Worm (Caenorhabditis elegans) whole organism, mixed stage, embryonic: ENCODE data around the gene kbp-2.

ENCODE experiments used
- M03D4.4 ChIP-seq: sonication (generic microtip); optimal IDR thresholded peaks from 2 replicates; lab custom pipeline; 2017; ENCODE audit warnings: mild to moderate bottlenecking, missing genetic modification characterization, missing compliant biosample characterization
- bed-3 ChIP-seq: fragments of 200-800 bp; sonication (Bioruptor generic); optimal IDR thresholded peaks from 3 replicates; lab custom pipeline; 2018; ENCODE audit warnings: mild to moderate bottlenecking, missing genetic modification characterization, moderate library complexity, missing compliant biosample characterization
- blmp-1 ChIP-seq: fragments of 150-350 bp; optimal IDR thresholded peaks from 2 replicates; lab custom pipeline; 2014; ENCODE audit warnings: missing biosample characterization, missing genetic modification characterization
- ceh-39 ChIP-seq: fragments of 150-350 bp; optimal IDR thresholded peaks from 2 replicates; lab custom pipeline; 2014; ENCODE audit warnings: missing biosample characterization, missing genetic modification characterization
- ceh-43 ChIP-seq: fragments of 200-800 bp; sonication (Bioruptor generic); optimal IDR thresholded peaks from 2 replicates; lab custom pipeline; 2018; ENCODE audit warnings: mild to moderate bottlenecking, missing genetic modification characterization, moderate library complexity, missing compliant biosample characterization
- ceh-83 ChIP-seq: fragments of 200-800 bp; sonication (Bioruptor generic); optimal IDR thresholded peaks from 2 replicates; lab custom pipeline; 2018; ENCODE audit warnings: mild to moderate bottlenecking, missing genetic modification characterization, missing compliant biosample characterization
- ces-1 ChIP-seq: fragments of 150-350 bp; optimal IDR thresholded peaks from 2 replicates; lab custom pipeline; 2014; ENCODE audit warnings: missing biosample characterization, missing genetic modification reagents, missing genetic modification characterization
- cnd-1 ChIP-seq: fragments of 200-800 bp; sonication (Bioruptor generic); optimal IDR thresholded peaks from 2 replicates; lab custom pipeline; 2018; ENCODE audit warnings: mild to moderate bottlenecking, missing genetic modification characterization, missing compliant biosample characterization
- elt-1 ChIP-seq: sonication (generic microtip); optimal IDR thresholded peaks from 2 replicates; lab custom pipeline; 2017; ENCODE audit warnings: missing genetic modification characterization, mild to moderate bottlenecking, missing compliant biosample characterization, antibody characterized with exemption, moderate library complexity, borderline replicate concordance; ENCODE audit not compliant: insufficient read depth
- elt-3 ChIP-seq: fragments of 150-350 bp; optimal IDR thresholded peaks from 2 replicates; lab custom pipeline; 2014; ENCODE audit warnings: missing biosample characterization, missing genetic modification characterization
- flh-1 ChIP-seq: fragments of 200-800 bp; sonication (Bioruptor generic); optimal IDR thresholded peaks from 2 replicates; lab custom pipeline; 2018; ENCODE audit warnings: mild to moderate bottlenecking, missing genetic modification characterization, moderate library complexity, missing compliant biosample characterization
- ham-2 ChIP-seq: fragments of 200-800 bp; sonication (Bioruptor generic); optimal IDR thresholded peaks from 2 replicates; lab custom pipeline; 2018; ENCODE audit warnings: mild to moderate bottlenecking, missing genetic modification characterization, missing compliant biosample characterization
- hlh-1 ChIP-seq: fragments of 150-350 bp; optimal IDR thresholded peaks from 2 replicates; lab custom pipeline; 2014; ENCODE audit warnings: missing biosample characterization, missing genetic modification reagents, missing genetic modification characterization
- lin-32 ChIP-seq: fragments of 200-800 bp; sonication (Bioruptor generic); optimal IDR thresholded peaks from 2 replicates; lab custom pipeline; 2018; ENCODE audit warnings: mild to moderate bottlenecking, missing genetic modification characterization, missing compliant biosample characterization
- lsy-2 ChIP-seq: fragments of 150-350 bp; optimal IDR thresholded peaks from 2 replicates; lab custom pipeline; 2014; ENCODE audit warnings: missing biosample characterization, missing genetic modification characterization
- mab-5 ChIP-seq: fragments of 150-350 bp; optimal IDR thresholded peaks from 2 replicates; lab custom pipeline; 2014; ENCODE audit warnings: missing biosample characterization, missing genetic modification characterization
- mep-1 ChIP-seq: fragments of 150-350 bp; optimal IDR thresholded peaks from 2 replicates; lab custom pipeline; 2017; ENCODE audit warnings: missing biosample characterization, missing genetic modification reagents, missing genetic modification characterization, inconsistent platforms
- nhr-12 ChIP-seq: fragments of 150-350 bp; optimal IDR thresholded peaks from 2 replicates; lab custom pipeline; 2014; ENCODE audit warnings: missing biosample characterization, missing genetic modification characterization
- nhr-2 ChIP-seq: fragments of 150-350 bp; optimal IDR thresholded peaks from 2 replicates; lab custom pipeline; 2014; ENCODE audit warnings: missing biosample characterization, missing genetic modification characterization
- nhr-28 ChIP-seq: fragments of 150-350 bp; optimal IDR thresholded peaks from 2 replicates; lab custom pipeline; 2014; ENCODE audit warnings: missing biosample characterization, missing genetic modification characterization
- nhr-76 ChIP-seq: sonication (generic microtip); optimal IDR thresholded peaks from 2 replicates; lab custom pipeline; 2017; ENCODE audit warnings: missing biosample characterization, missing genetic modification characterization
- pha-4 ChIP-seq: fragments of 150-350 bp; optimal IDR thresholded peaks from 2 replicates; lab custom pipeline; 2018; ENCODE audit warnings: missing biosample characterization, missing genetic modification reagents, missing genetic modification characterization
- snpc-4 ChIP-seq: fragments of 150-350 bp; optimal IDR thresholded peaks from 2 replicates; lab custom pipeline; 2014; ENCODE audit warnings: missing biosample characterization, missing genetic modification characterization
- sptf-1 ChIP-seq: sonication (generic microtip); optimal IDR thresholded peaks from 2 replicates; lab custom pipeline; 2017; ENCODE audit warnings: mild to moderate bottlenecking, missing genetic modification characterization, moderate library complexity, missing compliant biosample characterization
- tbx-8 ChIP-seq: fragments of 200-800 bp; sonication (Bioruptor generic); optimal IDR thresholded peaks from 2 replicates; lab custom pipeline; 2018; ENCODE audit warnings: mild to moderate bottlenecking, missing genetic modification characterization, moderate library complexity, missing compliant biosample characterization
- unc-120 ChIP-seq: sonication (generic microtip); optimal IDR thresholded peaks from 2 replicates; lab custom pipeline; 2017; ENCODE audit warnings: missing genetic modification characterization, missing compliant biosample characterization; ENCODE audit not compliant: poor library complexity, severe bottlenecking
- unc-39 ChIP-seq: fragments of 150-350 bp; optimal IDR thresholded peaks from 2 replicates; lab custom pipeline; 2014; ENCODE audit warnings: missing biosample characterization, missing genetic modification characterization
- unc-62 ChIP-seq: fragments of 150-350 bp; optimal IDR thresholded peaks from 2 replicates; lab custom pipeline; 2014; ENCODE audit warnings: missing biosample characterization, missing genetic modification reagents, missing genetic modification characterization
- zip-8 ChIP-seq: fragments of 150-350 bp; optimal IDR thresholded peaks from 2 replicates; lab custom pipeline; 2014; ENCODE audit warnings: missing biosample characterization, missing genetic modification characterization
- ztf-11 ChIP-seq: fragments of 150-350 bp; optimal IDR thresholded peaks from 2 replicates; lab custom pipeline; 2014; ENCODE audit warnings: missing biosample characterization, missing genetic modification characterization

Gene kbp-2

DNA sequence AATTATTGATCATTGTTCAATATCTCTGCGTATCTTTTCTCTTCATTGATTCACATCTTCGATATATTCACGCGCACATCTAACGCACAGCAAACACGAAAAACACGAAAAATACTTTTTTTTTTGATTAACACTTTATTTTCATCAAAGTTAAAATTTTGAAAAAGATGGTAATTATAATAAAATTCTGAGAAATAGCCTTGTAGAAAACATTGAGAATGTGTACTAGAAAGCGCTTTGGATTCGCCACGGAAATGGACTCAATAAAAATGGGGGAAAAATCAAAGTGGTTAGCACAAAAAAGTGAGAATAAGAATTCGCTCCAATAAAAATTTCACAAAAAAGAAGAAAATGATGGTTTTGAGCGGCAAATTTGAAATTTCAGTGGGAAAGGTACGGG is 10.1 kb downstream of the kbp-2 start, which contains the start of gene F26F4.6:
Gene F26F4.6 (minus strand): TSS at position 101 of the 400 bp plus-strand sequence.
- TF ChIP-seq lsy-2, result no peak
- TF ChIP-seq unc-39 (tag; lab: Kevin White, UChicago), result no peak
- TF ChIP-seq ces-1 (GFP tag; lab: Kevin White, UChicago), result no peak
- TF ChIP-seq mab-5, result no peak
- no peak for TF ChIP-seq cnd-1 (tag; lab: Kevin White, UChicago)
- TF ChIP-seq, all 35 proteins: peak for 0

DNA sequence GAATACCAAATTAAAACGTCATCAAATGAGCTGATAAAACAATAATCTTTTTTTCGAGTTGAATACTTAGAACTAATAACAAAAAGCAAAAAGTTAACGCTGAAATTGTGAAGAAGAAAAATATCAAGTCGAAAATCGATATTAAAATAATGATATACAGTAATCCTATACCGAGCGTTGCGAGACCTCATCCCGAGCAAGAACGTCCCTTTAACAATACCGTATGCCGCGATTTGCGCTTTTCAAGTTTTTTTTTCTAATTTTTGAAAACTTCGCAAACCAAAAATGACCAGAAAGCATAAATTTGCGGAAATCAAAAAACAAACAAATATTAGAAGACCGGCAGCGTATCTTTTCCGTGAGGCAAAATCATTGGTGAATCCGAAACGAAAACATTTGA is 12.7 kb downstream of the kbp-2 start, which contains the start of gene F26F4.5:
Gene F26F4.5 (minus strand): TSS at position 256 of the 400 bp plus-strand sequence.
- no peak for TF ChIP-seq nhr-28 (tag; lab: Kevin White, UChicago)
- TF ChIP-seq nhr-76, result no peak
- TF ChIP-seq mab-5, result no peak
- TF ChIP-seq ztf-11 (tag; lab: Kevin White, UChicago), result no peak

- TF ChIP-seq M03D4.4 (tag; lab: Kevin White, UChicago), result no peak
- TF ChIP-seq nhr-2 (tag; lab: Kevin White, UChicago), result no peak
- no peak for TF ChIP-seq blmp-1 (tag; lab: Kevin White, UChicago)
- no peak for TF ChIP-seq elt-3
- TF ChIP-seq unc-120 (tag; lab: Kevin White, UChicago), result no peak
- no peak for TF ChIP-seq ceh-39 (tag; lab: Kevin White, UChicago)
- no peak for TF ChIP-seq snpc-4 (tag; lab: Kevin White, UChicago)
- TF ChIP-seq ceh-43, result no peak
- TF ChIP-seq hlh-1 (tag; lab: Kevin White, UChicago), result no peak
- TF ChIP-seq nhr-12, result no peak
- TF ChIP-seq flh-1, result no peak
These were observed 16.4 kb downstream of the kbp-2 start, which contains the start of gene clec-6 for ce11 chrIII:4887291-4887690. Gene clec-6, minus strand, starts transcription at chrIII:4887444.

DNA sequence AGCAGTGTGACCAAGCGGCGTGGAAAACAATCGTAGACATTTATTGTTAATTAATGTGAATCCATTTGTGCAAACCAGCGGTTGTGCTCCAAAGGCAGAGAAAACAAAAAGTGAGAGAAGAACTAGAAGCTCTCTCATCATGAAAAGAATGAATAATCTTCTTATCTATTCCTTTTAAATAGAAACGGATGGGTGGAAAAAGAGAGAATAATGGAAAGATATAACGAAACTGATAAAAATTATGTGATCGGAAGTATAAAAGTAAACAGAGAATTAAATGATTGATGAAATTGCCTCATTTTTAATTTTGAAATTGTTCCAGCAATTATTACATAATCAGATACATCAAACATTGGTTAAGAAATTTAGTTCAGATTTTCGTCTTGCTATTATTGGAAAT is 20.3 kb downstream of the kbp-2 start, which contains the start of gene clec-5:
Gene clec-5 (minus strand): TSS at position 178 of the 400 bp plus-strand sequence.
- TF ChIP-seq unc-120 (tag; lab: Kevin White, UChicago) (no peak), blmp-1 (tag; lab: Kevin White, UChicago) (no peak), mab-5 (no peak)

DNA sequence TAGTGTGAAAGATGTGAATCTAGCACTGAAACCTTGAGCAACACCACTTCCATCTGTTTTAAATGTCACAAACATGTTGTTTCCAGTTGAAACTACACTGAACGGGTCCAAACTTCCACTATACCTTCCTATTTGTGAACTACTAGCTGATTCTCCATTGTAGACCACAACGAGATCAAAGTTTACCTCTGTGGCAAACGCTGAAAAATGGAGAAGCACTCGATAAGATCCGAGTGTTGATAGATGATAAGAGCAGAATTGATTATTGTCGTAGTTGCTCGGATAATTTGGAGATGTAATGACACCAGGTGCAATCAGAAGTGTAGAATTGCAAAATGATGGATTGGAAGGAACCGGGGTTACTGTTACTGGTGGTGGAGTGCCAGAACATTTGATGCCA is 21.7 kb downstream of the kbp-2 start:
- TF ChIP-seq tbx-8 (GFP tag; lab: Kevin White, UChicago), result no peak

- TF ChIP-seq nhr-28 (tag; lab: Kevin White, UChicago) (no peak), blmp-1 (tag; lab: Kevin White, UChicago) (no peak), zip-8 (tag; lab: Kevin White, UChicago) (no peak), ham-2 (GFP tag; lab: Kevin White, UChicago) (no peak), sptf-1 (tag; lab: Kevin White, UChicago) (no peak), ceh-39 (tag; lab: Kevin White, UChicago) (no peak), unc-120 (tag; lab: Kevin White, UChicago) (no peak)
These were observed 24.2 kb downstream of the kbp-2 start, which contains the start of gene C35D10.1 for ce11 chrIII:4879445-4879844. Gene C35D10.1, plus strand, starts transcription at chrIII:4879745.

- TF ChIP-seq unc-39 (tag; lab: Kevin White, UChicago), result no peak
- TF ChIP-seq unc-62 (GFP tag; lab: Kevin White, UChicago), result no peak
- no peak for TF ChIP-seq flh-1
- TF ChIP-seq cnd-1 (tag; lab: Kevin White, UChicago), result no peak
- TF ChIP-seq M03D4.4 (tag; lab: Kevin White, UChicago), result no peak
- no peak for TF ChIP-seq tbx-8 (GFP tag; lab: Kevin White, UChicago)
- TF ChIP-seq sptf-1 (tag; lab: Kevin White, UChicago), result no peak
- no peak for TF ChIP-seq nhr-2 (tag; lab: Kevin White, UChicago)
- TF ChIP-seq ceh-83 (GFP tag; lab: Kevin White, UChicago), result no peak
- no peak for TF ChIP-seq ztf-11 (tag; lab: Kevin White, UChicago)
- no peak for TF ChIP-seq snpc-4 (tag; lab: Kevin White, UChicago)
- no peak for TF ChIP-seq elt-3
- no peak for TF ChIP-seq lin-32 (GFP tag; lab: Kevin White, UChicago)
- no peak for TF ChIP-seq nhr-28 (tag; lab: Kevin White, UChicago)
- TF ChIP-seq elt-1 (tag; lab: Kevin White, UChicago), result no peak
- TF ChIP-seq lsy-2, result peak; percentile 37
- no peak for TF ChIP-seq ceh-43
- TF ChIP-seq mep-1 (tag; lab: Kevin White, UChicago), result peak; percentile 50
- TF ChIP-seq ham-2 (GFP tag; lab: Kevin White, UChicago), result no peak
- TF ChIP-seq unc-120 (tag; lab: Kevin White, UChicago), result no peak
- no peak for TF ChIP-seq blmp-1 (tag; lab: Kevin White, UChicago)
- no peak for TF ChIP-seq ces-1 (GFP tag; lab: Kevin White, UChicago)
- no peak for TF ChIP-seq bed-3 (GFP tag; lab: Kevin White, UChicago)
- peak; percentile 19 for TF ChIP-seq pha-4 (tag; lab: Kevin White, UChicago)
These were observed 25.4 kb downstream of the kbp-2 start, which contains the start of the genes tost-1 and arx-6 for ce11 chrIII:4878281-4878680. Gene tost-1, minus strand, starts transcription at chrIII:4878311. Gene arx-6, plus strand, starts transcription at chrIII:4878658.
